Worm (Caenorhabditis elegans): ENCODE data around the gene dlhd-1.

Gene dlhd-1

ce11 chrII:1191853-1192252 is 19.9 kb upstream of the dlhd-1 start:
- TF ChIP-seq ets-7 (tag; optimal IDR thresholded peaks at IDR 0.05): no peak
- TF ChIP-seq sea-1 (GFP tag; conservative IDR thresholded peaks at IDR 0.05): no peak
- TF ChIP-seq scrt-1 (GFP tag; IDR thresholded peaks at IDR 0.05): no peak
- TF ChIP-seq pes-1 (GFP tag; IDR thresholded peaks at IDR 0.05): no peak
- TF ChIP-seq hmbx-1 (tag; optimal IDR thresholded peaks at IDR 0.05): no peak
- TF ChIP-seq B0310.2 (tag; optimal IDR thresholded peaks at IDR 0.05): no peak
- TF ChIP-seq ceh-36 (tag; optimal IDR thresholded peaks at IDR 0.05): no peak
- TF ChIP-seq ceh-13 (GFP tag; optimal IDR thresholded peaks at IDR 0.05): no peak
- TF ChIP-seq hnd-1 (tag; optimal IDR thresholded peaks at IDR 0.05): no peak
- TF ChIP-seq tbx-37 (GFP tag; conservative IDR thresholded peaks at IDR 0.05): no peak
- TF ChIP-seq tra-4 (tag; optimal IDR thresholded peaks at IDR 0.05): no peak
- no peak for TF ChIP-seq F13C5.2 (tag; optimal IDR thresholded peaks at IDR 0.05)
- TF ChIP-seq ama-1 (optimal IDR thresholded peaks at IDR 0.05): no peak
- no peak for TF ChIP-seq tbx-11 (GFP tag; IDR thresholded peaks at IDR 0.05)
- no peak for TF ChIP-seq hmg-4 (GFP tag; optimal IDR thresholded peaks at IDR 0.05)
- TF ChIP-seq flt-1 (GFP tag; IDR thresholded peaks at IDR 0.05): no peak
- TF ChIP-seq aly-1 (tag; optimal IDR thresholded peaks at IDR 0.05): no peak

- no peak for TF ChIP-seq scrt-1 (GFP tag; IDR thresholded peaks at IDR 0.05)
- no peak for TF ChIP-seq F13C5.2 (tag; optimal IDR thresholded peaks at IDR 0.05)
- no peak for TF ChIP-seq hnd-1 (tag; optimal IDR thresholded peaks at IDR 0.05)
- no peak for TF ChIP-seq sea-1 (GFP tag; conservative IDR thresholded peaks at IDR 0.05)
- TF ChIP-seq flt-1 (GFP tag; IDR thresholded peaks at IDR 0.05): no peak
- no peak for TF ChIP-seq pes-1 (GFP tag; IDR thresholded peaks at IDR 0.05)
- no peak for TF ChIP-seq hmg-4 (GFP tag; optimal IDR thresholded peaks at IDR 0.05)
- TF ChIP-seq ets-7 (tag; optimal IDR thresholded peaks at IDR 0.05): no peak
- TF ChIP-seq ceh-13 (GFP tag; optimal IDR thresholded peaks at IDR 0.05): no peak
- TF ChIP-seq tra-4 (tag; optimal IDR thresholded peaks at IDR 0.05): no peak
- no peak for TF ChIP-seq tbx-11 (GFP tag; IDR thresholded peaks at IDR 0.05)
- no peak for TF ChIP-seq tbx-37 (GFP tag; conservative IDR thresholded peaks at IDR 0.05)
Observed at ce11 chrII:1189652-1190051, 17.7 kb upstream of the dlhd-1 start.

DNA sequence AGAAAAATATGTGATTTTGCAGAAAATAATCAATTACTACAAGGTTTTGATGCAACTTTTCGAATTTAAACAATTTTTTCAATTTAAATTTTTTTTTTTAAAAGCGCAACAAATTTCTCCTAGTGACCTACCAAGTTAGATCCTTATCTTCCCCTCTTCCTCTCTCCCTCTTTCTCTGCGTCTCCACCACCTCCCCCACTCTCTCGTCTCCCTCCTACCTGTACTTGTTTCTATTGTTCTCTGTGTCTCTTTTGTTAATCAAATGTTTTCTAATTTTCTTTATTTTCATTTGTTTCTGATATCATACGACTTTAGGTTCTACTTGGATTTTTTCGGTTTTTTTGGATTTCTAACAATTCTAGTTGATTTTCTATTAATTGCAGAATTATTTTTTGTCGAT is 16.2 kb upstream of the dlhd-1 start:
- TF ChIP-seq ceh-13 (GFP tag; optimal IDR thresholded peaks at IDR 0.05) (no peak), B0310.2 (tag; optimal IDR thresholded peaks at IDR 0.05) (no peak), pes-1 (GFP tag; IDR thresholded peaks at IDR 0.05) (no peak), sea-1 (GFP tag; conservative IDR thresholded peaks at IDR 0.05) (no peak), ama-1 (optimal IDR thresholded peaks at IDR 0.05) (no peak), tbx-37 (GFP tag; conservative IDR thresholded peaks at IDR 0.05) (no peak), flt-1 (GFP tag; IDR thresholded peaks at IDR 0.05) (no peak), hnd-1 (tag; optimal IDR thresholded peaks at IDR 0.05) (no peak), tra-4 (tag; optimal IDR thresholded peaks at IDR 0.05) (no peak), hmbx-1 (tag; optimal IDR thresholded peaks at IDR 0.05) (no peak), aly-1 (tag; optimal IDR thresholded peaks at IDR 0.05) (no peak), F13C5.2 (tag; optimal IDR thresholded peaks at IDR 0.05) (no peak), ceh-36 (tag; optimal IDR thresholded peaks at IDR 0.05) (no peak), ets-7 (tag; optimal IDR thresholded peaks at IDR 0.05) (no peak), hmg-4 (GFP tag; optimal IDR thresholded peaks at IDR 0.05) (no peak), tbx-11 (GFP tag; IDR thresholded peaks at IDR 0.05) (no peak), scrt-1 (GFP tag; IDR thresholded peaks at IDR 0.05) (no peak)

DNA sequence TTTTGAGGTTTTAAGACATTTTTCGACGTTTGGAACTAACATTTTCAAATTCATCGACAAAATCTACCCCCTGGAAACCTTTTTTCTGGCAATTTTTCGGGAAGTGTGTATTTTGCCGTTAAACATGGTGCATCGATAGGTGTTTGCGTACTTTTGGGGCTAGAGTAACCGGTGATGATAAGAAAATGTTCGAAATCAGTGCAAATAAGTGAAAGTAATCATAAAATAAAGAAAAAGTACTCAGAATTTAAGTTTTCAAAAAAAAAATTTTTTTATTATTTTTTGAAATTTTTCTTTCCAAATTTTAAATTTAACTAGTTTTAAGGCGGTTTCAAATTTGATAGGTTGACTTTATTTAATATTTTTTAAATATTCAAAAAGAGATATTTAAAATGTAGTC is 7.3 kb upstream of the dlhd-1 start, which contains the start of gene nas-27:
Gene nas-27, minus strand, starts transcription at position 101 of the 400 bp plus-strand sequence.
- TF ChIP-seq F13C5.2 (tag; optimal IDR thresholded peaks at IDR 0.05): no peak

DNA sequence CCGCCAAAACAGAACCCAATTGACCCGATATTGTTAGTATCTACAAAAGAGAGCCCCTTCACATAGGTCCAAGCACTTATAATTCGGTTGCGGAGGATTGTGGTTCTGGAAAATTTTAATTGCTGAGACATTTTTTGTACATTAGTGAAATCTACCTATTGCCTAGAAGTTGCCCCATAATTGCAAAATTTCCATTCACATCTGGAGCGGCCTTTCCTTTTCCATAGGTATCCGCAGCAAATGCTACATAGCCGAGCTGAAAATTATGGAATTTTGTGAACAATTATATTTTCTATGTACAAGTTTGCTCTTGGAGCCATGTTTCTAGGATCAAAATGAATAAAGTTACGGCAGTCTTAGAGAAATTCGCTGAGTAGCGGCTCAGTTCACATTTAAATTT is 1.1 kb downstream of the dlhd-1 start:
- TF ChIP-seq tbx-37 (GFP tag; conservative IDR thresholded peaks at IDR 0.05) (no peak), B0310.2 (tag; optimal IDR thresholded peaks at IDR 0.05) (no peak), ama-1 (optimal IDR thresholded peaks at IDR 0.05) (no peak), hmbx-1 (tag; optimal IDR thresholded peaks at IDR 0.05) (no peak), aly-1 (tag; optimal IDR thresholded peaks at IDR 0.05) (no peak), sea-1 (GFP tag; conservative IDR thresholded peaks at IDR 0.05) (no peak), ceh-36 (tag; optimal IDR thresholded peaks at IDR 0.05) (no peak), hmg-4 (GFP tag; optimal IDR thresholded peaks at IDR 0.05) (no peak), hnd-1 (tag; optimal IDR thresholded peaks at IDR 0.05) (no peak), F13C5.2 (tag; optimal IDR thresholded peaks at IDR 0.05) (no peak), tbx-11 (GFP tag; IDR thresholded peaks at IDR 0.05) (no peak), ceh-13 (GFP tag; optimal IDR thresholded peaks at IDR 0.05) (no peak), scrt-1 (GFP tag; IDR thresholded peaks at IDR 0.05) (no peak), ets-7 (tag; optimal IDR thresholded peaks at IDR 0.05) (no peak), flt-1 (GFP tag; IDR thresholded peaks at IDR 0.05) (no peak), tra-4 (tag; optimal IDR thresholded peaks at IDR 0.05) (no peak), pes-1 (GFP tag; IDR thresholded peaks at IDR 0.05) (no peak)

ce11 chrII:1163275-1163674 is 8.7 kb downstream of the dlhd-1 start, which contains the start of gene T23F4.2:
TSS of gene T23F4.2 (plus strand) at chrII:1163575.
- TF ChIP-seq F13C5.2 (tag; optimal IDR thresholded peaks at IDR 0.05) (no peak), aly-1 (tag; optimal IDR thresholded peaks at IDR 0.05) (no peak), flt-1 (GFP tag; IDR thresholded peaks at IDR 0.05) (no peak), tra-4 (tag; optimal IDR thresholded peaks at IDR 0.05) (no peak), hmg-4 (GFP tag; optimal IDR thresholded peaks at IDR 0.05) (no peak), scrt-1 (GFP tag; IDR thresholded peaks at IDR 0.05) (no peak), ceh-13 (GFP tag; optimal IDR thresholded peaks at IDR 0.05) (no peak), tbx-37 (GFP tag; conservative IDR thresholded peaks at IDR 0.05) (no peak), hmbx-1 (tag; optimal IDR thresholded peaks at IDR 0.05) (no peak), tbx-11 (GFP tag; IDR thresholded peaks at IDR 0.05) (no peak), ets-7 (tag; optimal IDR thresholded peaks at IDR 0.05) (no peak), sea-1 (GFP tag; conservative IDR thresholded peaks at IDR 0.05) (no peak), ceh-36 (tag; optimal IDR thresholded peaks at IDR 0.05) (no peak), pes-1 (GFP tag; IDR thresholded peaks at IDR 0.05) (no peak), hnd-1 (tag; optimal IDR thresholded peaks at IDR 0.05) (no peak)

DNA sequence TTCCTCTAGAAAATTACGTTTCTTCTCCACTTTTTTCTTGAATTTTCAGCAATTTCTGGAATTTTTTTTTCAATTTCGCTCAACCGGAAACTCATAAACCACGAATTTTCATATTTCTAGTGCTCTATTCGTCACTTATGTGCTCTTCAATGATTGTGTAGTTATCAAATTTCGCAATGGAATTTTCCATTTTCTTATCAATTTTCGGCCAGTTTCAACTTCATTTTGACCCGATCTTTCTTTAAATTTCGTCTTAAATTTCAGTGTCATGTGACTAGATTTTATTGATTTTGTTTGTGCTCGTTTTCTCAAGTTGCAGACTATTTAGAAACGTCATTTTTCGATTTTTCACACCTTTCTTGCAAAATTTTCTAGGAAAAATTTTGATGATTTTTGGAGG is 12.2 kb downstream of the dlhd-1 start:
- TF ChIP-seq F13C5.2 (tag; optimal IDR thresholded peaks at IDR 0.05): no peak
- TF ChIP-seq B0310.2 (tag; optimal IDR thresholded peaks at IDR 0.05): no peak
- no peak for TF ChIP-seq sea-1 (GFP tag; conservative IDR thresholded peaks at IDR 0.05)
- no peak for TF ChIP-seq tra-4 (tag; optimal IDR thresholded peaks at IDR 0.05)
- TF ChIP-seq ceh-13 (GFP tag; optimal IDR thresholded peaks at IDR 0.05): no peak
- TF ChIP-seq aly-1 (tag; optimal IDR thresholded peaks at IDR 0.05): no peak
- TF ChIP-seq tbx-37 (GFP tag; conservative IDR thresholded peaks at IDR 0.05): no peak
- no peak for TF ChIP-seq ceh-36 (tag; optimal IDR thresholded peaks at IDR 0.05)
